Worm (Caenorhabditis elegans): ENCODE measurements around the gene fbxa-94.
"Not testable (repeated sequence)": the region's sequence is repeated elsewhere in the genome, so short reads cannot be mapped to it uniquely, and the experiment has no call there.

fbxa-94 gene

ce11 chrV:15578386-15578785 is 5.7 kb downstream of the fbxa-94 start, which contains the start of gene F28F8.9:
TSS of gene F28F8.9 (minus strand) at chrV:15578673.
- TF ChIP-seq F13H6.1 (tag; optimal IDR thresholded peaks at IDR 0.05), result no peak
- TF ChIP-seq nfya-1 (tag; optimal IDR thresholded peaks at IDR 0.05), result peak; percentile 31
- no peak for TF ChIP-seq pqm-1 (tag; optimal IDR thresholded peaks at IDR 0.05)
- no peak for TF ChIP-seq sdc-2 (tag; optimal IDR thresholded peaks at IDR 0.05)
- no peak for TF ChIP-seq ref-2 (tag; optimal IDR thresholded peaks at IDR 0.05)

ce11 chrV:15581440-15581839 is 8.7 kb downstream of the fbxa-94 start:
- TF ChIP-seq nfya-1 (tag; optimal IDR thresholded peaks at IDR 0.05), result peak; percentile 30

- peak; percentile 29 for TF ChIP-seq ref-2 (tag; optimal IDR thresholded peaks at IDR 0.05)
These were observed 17.5 kb downstream of the fbxa-94 start, which contains the start of gene F28F8.7 for ce11 chrV:15590183-15590667. TSS of gene F28F8.7 (minus strand) at chrV:15590617.

DNA sequence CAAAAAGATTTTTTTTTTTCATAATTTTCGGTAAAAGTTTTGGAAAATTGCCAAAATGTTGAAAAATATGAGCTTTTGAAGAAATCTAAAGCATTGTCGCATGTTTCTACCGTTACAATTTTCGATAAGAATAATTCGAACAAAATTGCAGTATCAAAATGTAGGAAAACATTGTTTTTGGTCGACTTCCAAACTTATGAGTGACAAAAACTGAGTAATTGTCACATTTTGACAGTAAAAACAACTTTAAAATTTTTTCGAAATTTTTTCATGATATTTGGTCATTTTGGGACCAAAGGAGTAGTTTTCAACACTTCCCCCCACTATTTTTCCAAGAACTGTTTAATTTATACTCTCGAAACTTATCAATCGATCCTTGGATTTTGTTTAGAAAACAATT is 21.9 kb downstream of the fbxa-94 start, which contains the start of gene fbxa-139:
Gene fbxa-139 (minus strand): TSS at position 101 of the 400 bp plus-strand sequence.
- no peak for TF ChIP-seq che-1 (tag; optimal IDR thresholded peaks at IDR 0.05)
- no peak for TF ChIP-seq ceh-18 (tag; optimal IDR thresholded peaks at IDR 0.05)

DNA sequence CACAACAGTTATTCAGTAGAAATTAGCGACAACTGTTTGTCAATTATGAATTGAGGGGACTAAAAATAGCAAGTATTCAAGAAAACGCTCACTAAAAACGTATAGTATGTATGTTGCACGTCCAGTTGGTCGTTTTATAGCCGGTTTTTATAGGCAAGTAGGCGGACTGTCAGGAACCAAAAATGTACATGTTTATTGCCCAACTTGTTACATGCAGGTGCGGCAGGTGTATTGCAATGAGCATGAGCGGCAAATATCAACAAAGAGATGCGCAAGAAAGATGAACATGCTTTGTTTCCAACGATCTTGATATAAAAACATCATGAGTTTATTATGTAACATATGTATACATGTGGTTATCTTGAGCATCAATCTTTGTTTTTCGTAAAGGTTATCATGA is 27.0 kb downstream of the fbxa-94 start, which contains the start of gene B0391.14:
Gene B0391.14 (minus strand): TSS at position 101 of the 400 bp plus-strand sequence.
- not testable (repeated sequence) for TF ChIP-seq npax-4 (tag; optimal IDR thresholded peaks at IDR 0.05); C38D4.7 (GFP tag; optimal IDR thresholded peaks at IDR 0.05); ceh-48 (tag; optimal IDR thresholded peaks at IDR 0.05)

DNA sequence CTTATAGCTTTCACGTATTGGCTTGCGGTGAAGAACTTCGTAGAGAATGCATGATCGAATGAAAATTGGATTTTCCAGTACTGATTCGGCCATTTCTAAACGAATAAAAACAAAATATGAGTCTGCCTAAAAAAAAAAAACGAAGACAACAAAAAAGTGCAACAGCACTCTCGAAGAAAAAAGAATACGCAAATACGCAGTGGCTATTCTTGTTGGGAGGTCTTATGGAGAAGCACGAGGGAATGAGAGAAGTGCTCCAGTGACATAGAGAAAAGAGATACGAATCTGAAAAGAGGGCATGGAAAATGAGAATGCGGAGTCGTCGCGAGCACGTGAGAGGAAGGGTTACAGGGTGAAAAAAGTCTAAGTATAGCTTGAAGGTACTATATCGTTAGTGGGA is 29.5 kb downstream of the fbxa-94 start, which contains the start of gene fbxa-152:
Gene fbxa-152 (minus strand): TSS at position 101 of the 400 bp plus-strand sequence.
- TF ChIP-seq sox-4 (tag; optimal IDR thresholded peaks at IDR 0.05) (no peak), sox-2 (GFP tag; IDR thresholded peaks at IDR 0.05) (no peak), hlh-13 (GFP tag; optimal IDR thresholded peaks at IDR 0.05) (no peak), odd-2 (tag; optimal IDR thresholded peaks at IDR 0.05) (no peak), ceh-19 (GFP tag; optimal IDR thresholded peaks at IDR 0.05) (no peak), ceh-14 (tag; optimal IDR thresholded peaks at IDR 0.05) (no peak), syd-9 (tag; optimal IDR thresholded peaks at IDR 0.05) (no peak), ahr-1 (tag; optimal IDR thresholded peaks at IDR 0.05) (no peak), tbx-7 (tag; optimal IDR thresholded peaks at IDR 0.05) (no peak)

DNA sequence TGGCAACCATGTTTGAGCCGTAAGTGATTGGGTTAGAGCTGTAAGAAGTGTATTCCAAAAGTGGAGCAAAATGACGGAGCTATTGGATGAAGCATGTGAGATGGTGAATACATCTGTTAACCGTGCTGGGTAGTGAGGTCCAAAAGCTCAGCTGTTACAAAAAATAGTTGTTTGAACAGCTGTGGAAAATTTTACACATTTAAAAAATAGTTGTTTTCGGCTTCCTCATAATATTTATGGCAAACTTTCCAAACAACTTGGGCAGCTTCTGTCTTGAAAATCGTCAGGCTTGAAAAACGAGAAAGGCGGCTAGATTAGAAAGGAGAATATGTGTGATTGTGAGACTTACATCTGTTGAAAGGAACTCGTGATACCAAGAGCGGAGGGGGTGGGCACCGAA is 32.3 kb downstream of the fbxa-94 start, which contains the start of gene fbxa-154:
Gene fbxa-154 (minus strand): TSS at position 101 of the 400 bp plus-strand sequence.
- TF ChIP-seq ceh-9 (tag; optimal IDR thresholded peaks at IDR 0.05) (no peak), fkh-6 (tag; optimal IDR thresholded peaks at IDR 0.05) (no peak), hlh-13 (GFP tag; optimal IDR thresholded peaks at IDR 0.05) (no peak), C08G9.2 (tag; optimal IDR thresholded peaks at IDR 0.05) (no peak), mec-3 (tag; optimal IDR thresholded peaks at IDR 0.05; ENCODE audit: borderline replicate concordance) (no peak), ceh-48 (tag; optimal IDR thresholded peaks at IDR 0.05) (no peak), fkh-10 (GFP tag; optimal IDR thresholded peaks at IDR 0.05) (no peak), dmd-4 (tag; optimal IDR thresholded peaks at IDR 0.05; ENCODE audit: borderline replicate concordance) (no peak)

ce11 chrV:15610350-15610940 is 37.7 kb downstream of the fbxa-94 start, which contains the start of the genes fbxa-153 and str-12:
TSS of gene fbxa-153 (minus strand) at chrV:15610384.
TSS of gene str-12 (plus strand) at chrV:15610890.
- no peak for TF ChIP-seq gmeb-2 (tag; optimal IDR thresholded peaks at IDR 0.05)
- peak; percentile 19 for TF ChIP-seq unc-55 (GFP tag; optimal IDR thresholded peaks at IDR 0.05)
- TF ChIP-seq pha-2 (tag; optimal IDR thresholded peaks at IDR 0.05), result peak; percentile 23
- TF ChIP-seq fkh-6 (tag; optimal IDR thresholded peaks at IDR 0.05), result no peak
- TF ChIP-seq elt-2 (tag; optimal IDR thresholded peaks at IDR 0.05), result no peak
- no peak for TF ChIP-seq che-1 (tag; optimal IDR thresholded peaks at IDR 0.05)
- TF ChIP-seq F13H6.1 (tag; optimal IDR thresholded peaks at IDR 0.05), result no peak
- peak; percentile 51 for TF ChIP-seq tbx-2 (tag; optimal IDR thresholded peaks at IDR 0.05)
- TF ChIP-seq ref-2 (tag; optimal IDR thresholded peaks at IDR 0.05), result peak; percentile 56
- TF ChIP-seq unc-3 (GFP tag; conservative IDR thresholded peaks at IDR 0.05), result no peak
- TF ChIP-seq unc-3 (tag; optimal IDR thresholded peaks at IDR 0.05), result no peak
- TF ChIP-seq lin-11 (tag; optimal IDR thresholded peaks at IDR 0.05), result no peak
- TF ChIP-seq pros-1 (tag; optimal IDR thresholded peaks at IDR 0.05), result no peak
- peak; percentile 73 for TF ChIP-seq ceh-34 (tag; optimal IDR thresholded peaks at IDR 0.05)
- no peak for TF ChIP-seq ceh-30 (tag; optimal IDR thresholded peaks at IDR 0.05)
- no peak for TF ChIP-seq K02D7.2 (tag; optimal IDR thresholded peaks at IDR 0.05)
- TF ChIP-seq ceh-18 (tag; optimal IDR thresholded peaks at IDR 0.05), result peak; percentile 5
- no peak for TF ChIP-seq tbx-7 (tag; optimal IDR thresholded peaks at IDR 0.05)

Measured in whole organism, late embryonic.